Worm (Caenorhabditis elegans): ENCODE measurements around the gene F55B11.2.
"Not testable (repeated sequence)": the region's sequence is repeated elsewhere in the genome, so short reads cannot be mapped to it uniquely, and the experiment has no call there.

F55B11.2 gene

ce11 chrIV:14384194-14384593 is 38.9 kb downstream of the F55B11.2 start:
- TF ChIP-seq W03F9.2 (tag; optimal IDR thresholded peaks at IDR 0.05) (no peak), him-1 (tag; optimal IDR thresholded peaks at IDR 0.05) (no peak), dao-5 (tag; optimal IDR thresholded peaks at IDR 0.05) (no peak)

DNA sequence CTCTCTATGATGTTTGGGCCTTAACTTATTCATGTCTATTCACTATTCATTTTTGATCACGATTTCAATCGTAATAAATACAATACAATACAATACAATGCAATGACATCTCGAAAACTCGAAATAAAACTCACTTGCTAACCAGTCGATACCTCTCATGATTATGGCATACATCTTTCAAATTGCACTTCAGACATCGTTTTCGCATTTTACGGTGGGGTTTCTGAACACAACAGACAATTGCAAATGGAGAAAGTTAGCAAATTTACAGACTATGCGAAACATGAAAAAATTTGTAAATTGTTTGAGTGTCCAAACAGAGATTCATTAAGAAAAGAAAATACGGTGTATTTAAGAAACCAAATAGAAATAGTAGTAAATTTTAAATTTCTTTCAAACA is 39.6 kb downstream of the F55B11.2 start, which contains the start of gene paqr-3:
Gene paqr-3, minus strand, starts transcription at position 210 of the 400 bp plus-strand sequence.
- TF ChIP-seq dao-5 (tag; optimal IDR thresholded peaks at IDR 0.05): no peak
- no peak for TF ChIP-seq W03F9.2 (tag; optimal IDR thresholded peaks at IDR 0.05)
- TF ChIP-seq him-1 (tag; optimal IDR thresholded peaks at IDR 0.05): no peak

- TF ChIP-seq dao-5 (tag; optimal IDR thresholded peaks at IDR 0.05): no peak
- no peak for TF ChIP-seq him-1 (tag; optimal IDR thresholded peaks at IDR 0.05)
- no peak for TF ChIP-seq W03F9.2 (tag; optimal IDR thresholded peaks at IDR 0.05)
Observed at ce11 chrIV:14379191-14379590, 43.9 kb downstream of the F55B11.2 start.

ce11 chrIV:14377850-14378249 is 45.2 kb downstream of the F55B11.2 start:
- no peak for TF ChIP-seq dao-5 (tag; optimal IDR thresholded peaks at IDR 0.05)
- no peak for TF ChIP-seq him-1 (tag; optimal IDR thresholded peaks at IDR 0.05)
- no peak for TF ChIP-seq W03F9.2 (tag; optimal IDR thresholded peaks at IDR 0.05)

DNA sequence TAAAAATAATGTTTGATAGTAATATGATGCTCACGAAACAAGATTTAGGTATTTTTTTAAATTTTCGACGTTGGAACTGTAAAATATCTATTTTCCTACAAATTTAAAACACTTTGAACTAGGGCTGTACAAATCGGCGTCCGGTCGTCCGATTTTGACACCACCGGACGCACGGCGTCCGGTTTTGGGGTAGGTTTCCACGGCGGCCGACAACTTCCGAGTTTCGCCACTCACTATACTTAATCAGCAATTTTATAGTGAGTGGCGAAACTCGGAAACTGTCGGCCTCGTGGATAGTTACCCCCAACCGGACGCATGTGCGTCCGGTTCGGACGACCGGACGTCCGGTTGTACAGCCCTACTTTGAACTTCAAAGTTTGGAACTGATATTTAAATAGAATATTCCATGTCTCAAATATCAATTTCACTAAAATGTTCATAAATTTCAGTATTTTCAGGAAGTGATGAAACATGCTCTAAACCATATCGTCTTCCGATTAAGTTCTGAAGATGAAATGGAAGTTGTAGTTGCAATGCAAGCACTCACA is 45.8 kb downstream of the F55B11.2 start:
- TF ChIP-seq him-1 (tag; optimal IDR thresholded peaks at IDR 0.05): no peak

DNA sequence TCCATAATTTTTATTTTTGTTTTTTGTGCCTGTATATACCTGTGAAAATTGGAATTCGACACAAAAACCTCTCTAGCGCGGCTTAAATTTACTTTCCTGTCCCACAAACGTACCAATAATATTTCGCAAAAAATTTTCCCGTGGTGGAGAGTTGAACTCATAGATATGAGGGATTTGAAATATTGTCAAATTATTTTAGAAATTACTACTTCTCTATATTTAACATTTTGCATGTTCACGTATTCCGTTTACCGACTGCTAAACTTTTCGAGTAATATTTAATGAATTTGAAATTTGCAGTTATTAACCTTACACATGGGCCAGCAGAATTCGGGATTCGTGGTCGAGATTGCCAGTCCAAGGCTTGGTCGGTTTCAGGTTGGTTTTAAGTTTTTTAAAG is 49.3 kb downstream of the F55B11.2 start, which contains the start of gene Y67A10A.7:
Gene Y67A10A.7, plus strand, starts transcription at position 301 of the 400 bp plus-strand sequence.
- not testable (repeated sequence) for TF ChIP-seq W03F9.2, him-1, dao-5 (tag; optimal IDR thresholded peaks at IDR 0.05)
